Fruit fly (Drosophila melanogaster) whole organism, pupa: ENCODE data around the gene mRpS30.

ENCODE experiments used
- CG10348 ChIP-seq: fragments of 200-800 bp; sonication (Bioruptor generic); IDR thresholded peaks from 2 replicates; pipeline ENCODE4 v1.3.6; 2022; ENCODE audit warnings: missing biosample characterization, missing genetic modification characterization
- CG12605 ChIP-seq: fragments of 200-800 bp; sonication (Bioruptor generic); IDR thresholded peaks from 2 replicates; pipeline ENCODE4 v1.3.6; 2022; ENCODE audit warnings: missing biosample characterization, missing genetic modification characterization
- CG13204 ChIP-seq: fragments of 200-800 bp; sonication (Bioruptor generic); optimal IDR thresholded peaks from 2 replicates; lab custom pipeline; 2018; ENCODE audit warnings: missing biosample characterization, mild to moderate bottlenecking, missing genetic modification characterization, moderate library complexity
- CG15710 ChIP-seq: fragments of 200-800 bp; sonication (Bioruptor generic); optimal IDR thresholded peaks from 2 replicates; lab custom pipeline; 2018; ENCODE audit warnings: missing biosample characterization, mild to moderate bottlenecking, missing genetic modification characterization, moderate library complexity
- CG34367 ChIP-seq: fragments of 200-800 bp; sonication (Bioruptor generic); optimal IDR thresholded peaks from 2 replicates; lab custom pipeline; 2018; ENCODE audit warnings: missing biosample characterization, mild to moderate bottlenecking, missing genetic modification characterization
- CG4496 ChIP-seq: fragments of 200-800 bp; sonication (Bioruptor generic); IDR thresholded peaks from 3 replicates; pipeline ENCODE4 v1.3.6; 2022; ENCODE audit warnings: missing biosample characterization, missing genetic modification characterization
- CG8159 ChIP-seq: fragments of 200-800 bp; sonication (Bioruptor generic); optimal IDR thresholded peaks from 3 replicates; lab custom pipeline; 2018; ENCODE audit warnings: missing biosample characterization, mild to moderate bottlenecking, missing genetic modification characterization, moderate library complexity
- CG8301 ChIP-seq: fragments of 200-800 bp; sonication (Bioruptor generic); optimal IDR thresholded peaks from 2 replicates; lab custom pipeline; 2018; ENCODE audit warnings: missing biosample characterization, mild to moderate bottlenecking, missing genetic modification characterization
- D1 ChIP-seq: fragments of 200-800 bp; sonication (Bioruptor generic); optimal IDR thresholded peaks from 2 replicates; lab custom pipeline; 2018; ENCODE audit warnings: missing biosample characterization, mild to moderate bottlenecking, missing genetic modification characterization, moderate library complexity
- EcR ChIP-seq: fragments of 200-800 bp; sonication (Bioruptor generic); optimal IDR thresholded peaks from 3 replicates; lab custom pipeline; 2019; ENCODE audit warnings: missing biosample characterization, missing genetic modification characterization, mild to moderate bottlenecking, moderate library complexity, missing genetic modification reagents
- Snoo ChIP-seq: fragments of 200-800 bp; sonication (Bioruptor generic); optimal IDR thresholded peaks from 3 replicates; lab custom pipeline; 2017; ENCODE audit warnings: missing biosample characterization, mild to moderate bottlenecking, missing genetic modification characterization, inconsistent platforms
- gl ChIP-seq: fragments of 200-800 bp; sonication (Bioruptor generic); optimal IDR thresholded peaks from 2 replicates; lab custom pipeline; 2018; ENCODE audit warnings: missing biosample characterization, mild to moderate bottlenecking, missing genetic modification characterization
- rn ChIP-seq: fragments of 200-800 bp; sonication (Bioruptor generic); IDR thresholded peaks from 2 replicates; pipeline ENCODE4 v1.3.6; 2022; ENCODE audit warnings: missing biosample characterization, missing genetic modification characterization

dm6 chrX:15761298-15761640 lies 24.6 kb upstream of the mRpS30 start:
- no peak for TF ChIP-seq rn
- TF ChIP-seq gl = no peak
- no peak for TF ChIP-seq D1 (tag; lab: Kevin White, UChicago)
- TF ChIP-seq Snoo (tag; lab: Kevin White, UChicago) = no peak
- TF ChIP-seq CG8301 = no peak
- TF ChIP-seq CG34367 (tag; lab: Kevin White, UChicago) = no peak
- TF ChIP-seq EcR (GFP tag; lab: Kevin White, UChicago) = no peak
- TF ChIP-seq CG4496 (GFP tag; lab: Robert Waterston, UW) = no peak
- no peak for TF ChIP-seq CG8159 (tag; lab: Kevin White, UChicago)
- TF ChIP-seq CG15710 (tag; lab: Kevin White, UChicago) = no peak
- TF ChIP-seq CG10348 (GFP tag; lab: Robert Waterston, UW) = no peak
- TF ChIP-seq CG12605 (GFP tag; lab: Robert Waterston, UW) = no peak
- TF ChIP-seq CG13204 = no peak
